Fruit fly (Drosophila melanogaster): ENCODE measurements around the gene CG46434.

DNA sequence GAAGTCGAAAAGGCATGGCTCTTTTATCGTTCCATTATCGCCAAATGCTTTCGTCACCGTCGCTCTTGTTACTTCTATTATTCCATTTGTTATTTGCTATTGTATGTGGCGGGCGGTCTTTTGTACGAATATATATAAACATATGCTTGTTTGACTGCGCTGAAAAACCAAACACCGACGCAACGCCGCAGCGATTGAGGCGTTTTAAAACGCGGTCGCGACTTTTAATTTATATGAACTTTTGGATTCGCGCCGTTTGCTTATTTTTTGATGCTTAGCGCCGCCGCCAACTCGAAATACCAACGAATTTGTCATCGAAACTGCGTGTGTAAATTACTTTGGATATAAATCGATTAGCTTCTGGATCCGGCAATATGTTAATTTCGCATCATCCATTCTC lies 46.9 kb downstream of the CG46434 start:
- TF ChIP-seq Mnt (GFP tag; optimal IDR thresholded peaks at IDR 0.05) (no peak), CG11617 (GFP tag; optimal IDR thresholded peaks at IDR 0.05) (no peak), toe (GFP tag; optimal IDR thresholded peaks at IDR 0.05) (no peak), ovo (GFP tag; optimal IDR thresholded peaks at IDR 0.05) (no peak), Hr96 (GFP tag; optimal IDR thresholded peaks at IDR 0.05) (no peak), bab1 (GFP tag; optimal IDR thresholded peaks at IDR 0.05) (no peak), tj (GFP tag; optimal IDR thresholded peaks at IDR 0.05) (no peak), CG5204 (GFP tag; optimal IDR thresholded peaks at IDR 0.05) (no peak)
